ENCODE assay signal across 1 fruit fly cellular context in genomic region chr2L:8030693-8031210, dm6.
TF ChIP-seq lines count a peak whose summit lies in the region.

Cka (plus strand) TSS chr2L:8030721.

TF ChIP-seq in whole organism, embryonic, 481 proteins besides CTCF, POLR2A, EP300 and RAD21 (continued from another document):
- no peak for TF ChIP-seq ap (GFP tag; IDR thresholded peaks at IDR 0.05; lab: Robert Waterston, UW)
- TF ChIP-seq CG2875 (GFP tag; optimal IDR thresholded peaks at IDR 0.05; lab: Kevin White, UChicago), result peak; percentile 20
- TF ChIP-seq phol (tag; optimal IDR thresholded peaks at IDR 0.05; lab: Kevin White, UChicago), result peak; percentile 7
- TF ChIP-seq B-H2 (GFP tag; optimal IDR thresholded peaks at IDR 0.05; lab: Kevin White, UChicago), result peak; percentile 38
- TF ChIP-seq Asciz (GFP tag; optimal IDR thresholded peaks at IDR 0.05; lab: Kevin White, UChicago), result no peak
- peak; percentile 61; the same call in 1 of the 2 replicates for TF ChIP-seq Bgb (GFP tag; IDR thresholded peaks at IDR 0.05; lab: Robert Waterston, UW; ENCODE audit: partially characterized antibody)
- no peak for TF ChIP-seq CG3163 (GFP tag; optimal IDR thresholded peaks at IDR 0.05; lab: Kevin White, UChicago)
- TF ChIP-seq Pdp1 (GFP tag; optimal IDR thresholded peaks at IDR 0.05; lab: Kevin White, UChicago), result peak in 1 of 2 experiments; percentile 30
- TF ChIP-seq CG15514 (GFP tag; optimal IDR thresholded peaks at IDR 0.05; lab: Kevin White, UChicago), result peak; percentile 12
- no peak for TF ChIP-seq Mes4 (GFP tag; optimal IDR thresholded peaks at IDR 0.05; lab: Kevin White, UChicago)
- no peak for TF ChIP-seq btn (GFP tag; optimal IDR thresholded peaks at IDR 0.05; lab: Kevin White, UChicago)
- TF ChIP-seq Hr39 (optimal IDR thresholded peaks at IDR 0.05; lab: Kevin White, UChicago), result no peak
- TF ChIP-seq CG6272 (GFP tag; IDR thresholded peaks at IDR 0.05; lab: Robert Waterston, UW), result 0 out of 2 replicates have a peak, but pooled peaks have one; percentile 12
- no peak for TF ChIP-seq CG15601 (tag; optimal IDR thresholded peaks at IDR 0.05; lab: Kevin White, UChicago)
- TF ChIP-seq bowl (GFP tag; IDR thresholded peaks at IDR 0.05; lab: Robert Waterston, UW), result no peak
- no peak for TF ChIP-seq Gsc (GFP tag; IDR thresholded peaks at IDR 0.05; lab: Robert Waterston, UW)
- TF ChIP-seq CG9797 (GFP tag; optimal IDR thresholded peaks at IDR 0.05; lab: Kevin White, UChicago), result peak; percentile 61
- peak; percentile 93 for TF ChIP-seq CG4617 (GFP tag; optimal IDR thresholded peaks at IDR 0.05; lab: Kevin White, UChicago; ENCODE audit: borderline replicate concordance)
- TF ChIP-seq sob (GFP tag; IDR thresholded peaks at IDR 0.05; lab: Robert Waterston, UW), result peak; percentile 55; the same call in 1 of the 2 replicates
- peak; percentile 97 for TF ChIP-seq CG8478 (optimal IDR thresholded peaks at IDR 0.05; lab: Kevin White, UChicago)
- no peak for TF ChIP-seq CG2120 (GFP tag; optimal IDR thresholded peaks at IDR 0.05; lab: Kevin White, UChicago)
- no peak for TF ChIP-seq Myb (GFP tag; optimal IDR thresholded peaks at IDR 0.05; lab: Kevin White, UChicago)
- no peak for TF ChIP-seq CG2129 (GFP tag; IDR thresholded peaks at IDR 0.05; lab: Robert Waterston, UW; ENCODE audit: partially characterized antibody)
- TF ChIP-seq Mrtf (GFP tag; IDR thresholded peaks at IDR 0.05; lab: Robert Waterston, UW), result no peak
- peak; percentile 41; the same call in 1 of the 2 replicates for TF ChIP-seq Dref (GFP tag; IDR thresholded peaks at IDR 0.05; lab: Robert Waterston, UW)
- 0 out of 2 replicates have a peak, but pooled peaks have one; percentile 35 for TF ChIP-seq CG7372 (GFP tag; IDR thresholded peaks at IDR 0.05; lab: Robert Waterston, UW)
- TF ChIP-seq CG16813 (GFP tag; IDR thresholded peaks at IDR 0.05; lab: Robert Waterston, UW; ENCODE audit: partially characterized antibody), result no peak
- TF ChIP-seq CG13296 (GFP tag; optimal IDR thresholded peaks at IDR 0.05; lab: Kevin White, UChicago), result peak; percentile 21
- TF ChIP-seq YL-1 (GFP tag; optimal IDR thresholded peaks at IDR 0.05; lab: Kevin White, UChicago), result peak; percentile 96
- TF ChIP-seq CG34224 (GFP tag; IDR thresholded peaks at IDR 0.05; lab: Robert Waterston, UW; ENCODE audit: partially characterized antibody), result peak; percentile 34; the same call in 1 of the 3 replicates
- peak in 1 of 2 experiments; percentile 15 for TF ChIP-seq bsh (GFP tag; optimal IDR thresholded peaks at IDR 0.05; lab: Kevin White, UChicago)
- peak; percentile 40 for TF ChIP-seq CG30020 (tag; optimal IDR thresholded peaks at IDR 0.05; lab: Kevin White, UChicago)
- TF ChIP-seq HLH54F (GFP tag; optimal IDR thresholded peaks at IDR 0.05; lab: Kevin White, UChicago), result no peak
- TF ChIP-seq zf30C (GFP tag; optimal IDR thresholded peaks at IDR 0.05; lab: Kevin White, UChicago), result peak; percentile 3
- TF ChIP-seq CG2199 (GFP tag; IDR thresholded peaks at IDR 0.05; lab: Robert Waterston, UW), result peak; percentile 93
- peak; percentile 73 for TF ChIP-seq D (optimal IDR thresholded peaks at IDR 0.05; lab: Kevin White, UChicago)
- TF ChIP-seq D (GFP tag; optimal IDR thresholded peaks at IDR 0.05; lab: Kevin White, UChicago), result no peak
- no peak for TF ChIP-seq Bteb2 (GFP tag; optimal IDR thresholded peaks at IDR 0.05; lab: Kevin White, UChicago)
- no peak for TF ChIP-seq CG18619 (GFP tag; optimal IDR thresholded peaks at IDR 0.05; lab: Kevin White, UChicago)
- TF ChIP-seq CG4424 (GFP tag; optimal IDR thresholded peaks at IDR 0.05; lab: Kevin White, UChicago), result no peak
- peak; percentile 59 for TF ChIP-seq hkb (optimal IDR thresholded peaks at IDR 0.05; lab: Kevin White, UChicago)
- no peak for TF ChIP-seq hkb (GFP tag; IDR thresholded peaks at IDR 0.05; lab: Robert Waterston, UW)
- no peak for TF ChIP-seq ro (GFP tag; IDR thresholded peaks at IDR 0.05; lab: Robert Waterston, UW)
- no peak for TF ChIP-seq esg (GFP tag; conservative IDR thresholded peaks at IDR 0.05; lab: Robert Waterston, UW)
- no peak for TF ChIP-seq crp (GFP tag; optimal IDR thresholded peaks at IDR 0.05; lab: Kevin White, UChicago)
- no peak for TF ChIP-seq CG2889 (GFP tag; IDR thresholded peaks at IDR 0.05; lab: Robert Waterston, UW)
- peak; percentile 13; the same call in 1 of the 2 replicates for TF ChIP-seq sim (GFP tag; IDR thresholded peaks at IDR 0.05; lab: Robert Waterston, UW)
- TF ChIP-seq Fer2 (tag; optimal IDR thresholded peaks at IDR 0.05; lab: Kevin White, UChicago), result no peak
- TF ChIP-seq CG18764 (GFP tag; optimal IDR thresholded peaks at IDR 0.05; lab: Kevin White, UChicago), result no peak
- TF ChIP-seq HLHmδ (GFP tag; optimal IDR thresholded peaks at IDR 0.05; lab: Kevin White, UChicago), result peak; percentile 54
- peak; percentile 68 for TF ChIP-seq gfzf (GFP tag; optimal IDR thresholded peaks at IDR 0.05; lab: Kevin White, UChicago)
- peak; percentile 46 for TF ChIP-seq CG33557 (GFP tag; optimal IDR thresholded peaks at IDR 0.05; lab: Kevin White, UChicago)
- no peak for TF ChIP-seq ttk (GFP tag; IDR thresholded peaks at IDR 0.05; lab: Robert Waterston, UW)
- TF ChIP-seq Nf-YA (GFP tag; IDR thresholded peaks at IDR 0.05; lab: Robert Waterston, UW), result no peak
- no peak for TF ChIP-seq ssp (GFP tag; IDR thresholded peaks at IDR 0.05; lab: Robert Waterston, UW)
- TF ChIP-seq prd (optimal IDR thresholded peaks at IDR 0.05; lab: Kevin White, UChicago), result no peak
- TF ChIP-seq prd (GFP tag; IDR thresholded peaks at IDR 0.05; lab: Robert Waterston, UW), result peak; percentile 41; the same call in 1 of the 3 replicates
- TF ChIP-seq Hmr (GFP tag; optimal IDR thresholded peaks at IDR 0.05; lab: Kevin White, UChicago), result peak; percentile 42
- TF ChIP-seq knrl (GFP tag; IDR thresholded peaks at IDR 0.05; lab: Robert Waterston, UW; ENCODE audit: partially characterized antibody), result peak; percentile 21; the same call in 1 of the 3 replicates
- peak; percentile 54; the same call in 1 of the 2 replicates for TF ChIP-seq MBD-R2 (GFP tag; IDR thresholded peaks at IDR 0.05; lab: Robert Waterston, UW)
- TF ChIP-seq H2.0 (GFP tag; IDR thresholded peaks at IDR 0.05; lab: Robert Waterston, UW), result no peak
- no peak for TF ChIP-seq nau (GFP tag; optimal IDR thresholded peaks at IDR 0.05; lab: Kevin White, UChicago)
- TF ChIP-seq dm (GFP tag; optimal IDR thresholded peaks at IDR 0.05; lab: Kevin White, UChicago), result peak; percentile 4
- no peak for TF ChIP-seq stc (GFP tag; IDR thresholded peaks at IDR 0.05; lab: Robert Waterston, UW)
- TF ChIP-seq CG7745 (tag; optimal IDR thresholded peaks at IDR 0.05; lab: Kevin White, UChicago), result peak; percentile 53
- no peak for TF ChIP-seq cad (GFP tag; optimal IDR thresholded peaks at IDR 0.05; lab: Kevin White, UChicago)
- no peak for TF ChIP-seq peb (GFP tag; IDR thresholded peaks at IDR 0.05; lab: Robert Waterston, UW)
- TF ChIP-seq CG6791 (GFP tag; IDR thresholded peaks at IDR 0.05; lab: Robert Waterston, UW; ENCODE audit: partially characterized antibody), result no peak
- no peak for TF ChIP-seq CG31365 (tag; optimal IDR thresholded peaks at IDR 0.05; lab: Kevin White, UChicago)
- no peak for TF ChIP-seq dan (GFP tag; IDR thresholded peaks at IDR 0.05; lab: Robert Waterston, UW)
- TF ChIP-seq gsb-n (tag; optimal IDR thresholded peaks at IDR 0.05; lab: Kevin White, UChicago), result peak; percentile 52
- TF ChIP-seq cg (GFP tag; optimal IDR thresholded peaks at IDR 0.05; lab: Kevin White, UChicago), result peak; percentile 97
- peak; percentile 2 for TF ChIP-seq CG9727 (GFP tag; optimal IDR thresholded peaks at IDR 0.05; lab: Kevin White, UChicago)
- no peak for TF ChIP-seq shn (GFP tag; optimal IDR thresholded peaks at IDR 0.05; lab: Kevin White, UChicago)
- TF ChIP-seq z (GFP tag; IDR thresholded peaks at IDR 0.05; lab: Robert Waterston, UW), result no peak
- TF ChIP-seq Lim3 (GFP tag; IDR thresholded peaks at IDR 0.05; lab: Robert Waterston, UW), result no peak
- no peak for TF ChIP-seq gro (GFP tag; optimal IDR thresholded peaks at IDR 0.05; lab: Kevin White, UChicago)
- TF ChIP-seq CG15011 (GFP tag; optimal IDR thresholded peaks at IDR 0.05; lab: Kevin White, UChicago), result no peak
- no peak for TF ChIP-seq CG6175 (GFP tag; IDR thresholded peaks at IDR 0.05; lab: Robert Waterston, UW)
- TF ChIP-seq CG10565 (GFP tag; optimal IDR thresholded peaks at IDR 0.05; lab: Kevin White, UChicago), result no peak
- TF ChIP-seq CG13894 (tag; optimal IDR thresholded peaks at IDR 0.05; lab: Kevin White, UChicago), result no peak
- no peak for TF ChIP-seq CG14050 (GFP tag; IDR thresholded peaks at IDR 0.05; lab: Robert Waterston, UW)
- 0 out of 3 replicates have a peak, but pooled peaks have one; percentile 12 for TF ChIP-seq sr (GFP tag; IDR thresholded peaks at IDR 0.05; lab: Robert Waterston, UW)
- TF ChIP-seq so (GFP tag; IDR thresholded peaks at IDR 0.05; lab: Robert Waterston, UW), result no peak
- no peak for TF ChIP-seq wdn (GFP tag; IDR thresholded peaks at IDR 0.05; lab: Robert Waterston, UW)
- no peak for TF ChIP-seq kay (GFP tag; optimal IDR thresholded peaks at IDR 0.05; lab: Kevin White, UChicago)
- no peak for TF ChIP-seq sisA (GFP tag; IDR thresholded peaks at IDR 0.05; lab: Robert Waterston, UW)
- peak; percentile 77 for TF ChIP-seq CG32767 (GFP tag; IDR thresholded peaks at IDR 0.05; lab: Robert Waterston, UW)
- TF ChIP-seq CG42726 (GFP tag; IDR thresholded peaks at IDR 0.05; lab: Robert Waterston, UW; ENCODE audit: partially characterized antibody), result 0 out of 2 replicates have a peak, but pooled peaks have one; percentile 27
